Worm (Caenorhabditis elegans) whole organism, L2 larva: ENCODE results near the gene puf-6.
A peak's percentile ranks its signal among the peaks of the same experiment; 100 is the strongest.

Experiments used
- C34F6.9 ChIP-seq: fragments of 150-350 bp; optimal IDR thresholded peaks from 2 replicates; lab custom pipeline; 2014; ENCODE audit warnings: missing biosample characterization, missing genetic modification characterization
- F13H6.1 ChIP-seq: sonication (generic microtip); optimal IDR thresholded peaks from 2 replicates; lab custom pipeline; 2016; ENCODE audit warnings: missing genetic modification characterization, missing compliant biosample characterization
- Y55F3AM.14 ChIP-seq: fragments of 200-800 bp; sonication (Bioruptor generic); optimal IDR thresholded peaks from 2 replicates; lab custom pipeline; 2018; ENCODE audit warnings: mild to moderate bottlenecking, missing genetic modification characterization, missing compliant biosample characterization
- ZK546.5 ChIP-seq: sonication (generic microtip); optimal IDR thresholded peaks from 2 replicates; lab custom pipeline; 2017; ENCODE audit warnings: missing biosample characterization, missing genetic modification characterization
- alr-1 ChIP-seq: fragments of 150-350 bp; optimal IDR thresholded peaks from 2 replicates; lab custom pipeline; 2014; ENCODE audit warnings: missing biosample characterization, missing genetic modification characterization
- aly-2 ChIP-seq: fragments of 150-350 bp; optimal IDR thresholded peaks from 2 replicates; lab custom pipeline; 2014; ENCODE audit warnings: missing biosample characterization, missing genetic modification characterization
- ama-1 ChIP-seq: fragments of 150-350 bp; optimal IDR thresholded peaks from 2 replicates; lab custom pipeline; 2018; ENCODE audit warnings: inconsistent platforms
- blmp-1 ChIP-seq: sonication (generic microtip); optimal IDR thresholded peaks from 2 replicates; lab custom pipeline; 2017; ENCODE audit warnings: missing genetic modification characterization, mild to moderate bottlenecking, missing compliant biosample characterization, antibody characterized with exemption, moderate library complexity; ENCODE audit not compliant: insufficient read depth
- ceh-16 ChIP-seq: fragments of 150-350 bp; optimal IDR thresholded peaks from 2 replicates; lab custom pipeline; 2014; ENCODE audit warnings: missing biosample characterization, missing genetic modification characterization
- ceh-82 ChIP-seq: fragments of 150-350 bp; optimal IDR thresholded peaks from 2 replicates; lab custom pipeline; 2014; ENCODE audit warnings: missing biosample characterization, missing genetic modification characterization
- crh-2 ChIP-seq: sonication (generic microtip); optimal IDR thresholded peaks from 2 replicates; lab custom pipeline; 2017; ENCODE audit warnings: missing biosample characterization, missing genetic modification characterization
- dmd-4 ChIP-seq: sonication (generic microtip); optimal IDR thresholded peaks from 2 replicates; lab custom pipeline; 2017; ENCODE audit warnings: missing biosample characterization, missing genetic modification characterization
- elt-1 ChIP-seq: fragments of 150-350 bp; optimal IDR thresholded peaks from 2 replicates; lab custom pipeline; 2014; ENCODE audit warnings: missing biosample characterization, missing genetic modification characterization
- fos-1 ChIP-seq: fragments of 150-350 bp; optimal IDR thresholded peaks from 2 replicates; lab custom pipeline; 2014; ENCODE audit warnings: missing biosample characterization, missing genetic modification characterization
- gmeb-1 ChIP-seq: fragments of 150-350 bp; optimal IDR thresholded peaks from 2 replicates; lab custom pipeline; 2014; ENCODE audit warnings: missing biosample characterization, missing genetic modification characterization
- lin-11 ChIP-seq: fragments of 150-350 bp; sonication (generic microtip); optimal IDR thresholded peaks from 2 replicates; lab custom pipeline; 2014; ENCODE audit warnings: missing biosample characterization, missing genetic modification characterization, inconsistent platforms, mixed read lengths
- lin-13 ChIP-seq: fragments of 150-350 bp; optimal IDR thresholded peaks from 2 replicates; lab custom pipeline; 2014; ENCODE audit warnings: missing biosample characterization, missing genetic modification reagents, missing genetic modification characterization
- lin-39 ChIP-seq: fragments of 150-350 bp; optimal IDR thresholded peaks from 2 replicates; lab custom pipeline; 2014; ENCODE audit warnings: missing biosample characterization, missing genetic modification reagents, missing genetic modification characterization
- lsy-2 ChIP-seq, 2 experiments: fragments of 150-350 bp in 1 of 2; sonication (generic microtip) in 1 of 2; optimal IDR thresholded peaks; 2 replicates each; lab custom pipeline; 2014 to 2017; ENCODE audit warnings: missing biosample characterization in 2 of 2, missing genetic modification characterization in 2 of 2
- mab-5 ChIP-seq: fragments of 150-350 bp; optimal IDR thresholded peaks from 2 replicates; lab custom pipeline; 2014; ENCODE audit warnings: missing biosample characterization, missing genetic modification characterization
- mdl-1 ChIP-seq, 2 experiments: fragments of 150-350 bp in 1 of 2; sonication (generic microtip) in 1 of 2; optimal IDR thresholded peaks; 2 replicates each; lab custom pipeline; 2017; ENCODE audit warnings: missing biosample characterization in 2 of 2, missing genetic modification characterization in 2 of 2
- nhr-10 ChIP-seq: sonication (generic microtip); optimal IDR thresholded peaks from 2 replicates; lab custom pipeline; 2017; ENCODE audit warnings: missing biosample characterization, missing genetic modification characterization
- nhr-11 ChIP-seq: fragments of 150-350 bp; optimal IDR thresholded peaks from 2 replicates; lab custom pipeline; 2014; ENCODE audit warnings: missing biosample characterization, missing genetic modification characterization
- nhr-12 ChIP-seq: fragments of 150-350 bp; optimal IDR thresholded peaks from 2 replicates; lab custom pipeline; 2014; ENCODE audit warnings: missing biosample characterization, missing genetic modification characterization
- nhr-21 ChIP-seq: fragments of 150-350 bp; optimal IDR thresholded peaks from 2 replicates; lab custom pipeline; 2014; ENCODE audit warnings: missing biosample characterization, missing genetic modification characterization
- nhr-23 ChIP-seq: fragments of 150-350 bp; optimal IDR thresholded peaks from 2 replicates; lab custom pipeline; 2014; ENCODE audit warnings: missing biosample characterization, missing genetic modification reagents, missing genetic modification characterization
- nhr-237 ChIP-seq: fragments of 150-350 bp; optimal IDR thresholded peaks from 2 replicates; lab custom pipeline; 2014; ENCODE audit warnings: missing biosample characterization, missing genetic modification characterization
- nhr-25 ChIP-seq: fragments of 150-350 bp; sonication (generic microtip); optimal IDR thresholded peaks from 3 replicates; lab custom pipeline; 2014; ENCODE audit warnings: missing biosample characterization, missing genetic modification characterization
- nhr-6 ChIP-seq: fragments of 150-350 bp; optimal IDR thresholded peaks from 2 replicates; lab custom pipeline; 2014; ENCODE audit warnings: missing biosample characterization, missing genetic modification characterization
- nhr-77 ChIP-seq: fragments of 150-350 bp; optimal IDR thresholded peaks from 2 replicates; lab custom pipeline; 2014; ENCODE audit warnings: missing biosample characterization, missing genetic modification characterization
- sem-4 ChIP-seq: fragments of 150-350 bp; optimal IDR thresholded peaks from 2 replicates; lab custom pipeline; 2014; ENCODE audit warnings: missing biosample characterization, missing genetic modification reagents, missing genetic modification characterization
- skn-1 ChIP-seq: sonication (generic microtip); optimal IDR thresholded peaks from 2 replicates; lab custom pipeline; 2017; ENCODE audit warnings: missing biosample characterization, missing genetic modification characterization
- sma-3 ChIP-seq: sonication (generic microtip); optimal IDR thresholded peaks from 2 replicates; lab custom pipeline; 2016; ENCODE audit warnings: missing genetic modification reagents, missing genetic modification characterization, missing compliant biosample characterization
- sma-9 ChIP-seq, 2 experiments: fragments of 150-350 bp in 1 of 2; sonication (generic microtip) in 1 of 2; optimal IDR thresholded peaks; 2 replicates each; lab custom pipeline; 2014 to 2016; ENCODE audit warnings: missing genetic modification characterization in 2 of 2, mild to moderate bottlenecking in 1 of 2, missing biosample characterization in 1 of 2, missing compliant biosample characterization in 1 of 2, missing genetic modification reagents in 1 of 2, moderate library complexity in 1 of 2
- snpc-4 ChIP-seq: fragments of 150-350 bp; optimal IDR thresholded peaks from 2 replicates; lab custom pipeline; 2014; ENCODE audit warnings: missing biosample characterization, missing genetic modification characterization
- unc-55 ChIP-seq: fragments of 150-350 bp; sonication (generic microtip); optimal IDR thresholded peaks from 3 replicates; lab custom pipeline; 2014; ENCODE audit warnings: missing biosample characterization, missing genetic modification reagents, missing genetic modification characterization
- zag-1 ChIP-seq: fragments of 150-350 bp; optimal IDR thresholded peaks from 2 replicates; lab custom pipeline; 2014; ENCODE audit warnings: missing biosample characterization, missing genetic modification characterization
- ztf-1 ChIP-seq: fragments of 200-800 bp; sonication (Bioruptor generic); conservative IDR thresholded peaks from 2 replicates; pipeline ENCODE4 v1.3.6; 2022; ENCODE audit warnings: missing genetic modification characterization, missing compliant biosample characterization
- ztf-4 ChIP-seq: fragments of 150-350 bp; optimal IDR thresholded peaks from 2 replicates; lab custom pipeline; 2014; ENCODE audit warnings: missing biosample characterization, missing genetic modification characterization

The puf-6 gene

ce11 chrII:13007717-13008461 is 35.4 kb downstream of the puf-6 start, which contains the start of gene oig-2:
Gene oig-2, minus strand, starts transcription at chrII:13008164.
- TF ChIP-seq ceh-16 (tag; lab: Kevin White, UChicago) (no peak), nhr-11 (tag; lab: Kevin White, UChicago) (no peak), ztf-1 (GFP tag; lab: Robert Waterston, UW) (no peak), zag-1 (no peak), nhr-10 (no peak), aly-2 (no peak), ZK546.5 (tag; lab: Kevin White, UChicago) (no peak), sma-9 (GFP tag; optimal IDR thresholded peaks at IDR 0.05; lab: Kevin White, UChicago) (peak; percentile 22), sma-9 (tag; optimal IDR thresholded peaks at IDR 0.05; lab: Kevin White, UChicago) (no peak), blmp-1 (peak; percentile 25), fos-1 (tag; lab: Kevin White, UChicago) (no peak), lsy-2 (tag; optimal IDR thresholded peaks at IDR 0.05; lab: Kevin White, UChicago) (peak in 1 of 2 experiments; percentile 11), sem-4 (tag; lab: Kevin White, UChicago) (no peak)

- TF ChIP-seq nhr-77 (tag; lab: Kevin White, UChicago) (no peak), nhr-21 (tag; lab: Kevin White, UChicago) (peak; percentile 56), C34F6.9 (tag; lab: Kevin White, UChicago) (no peak), alr-1 (tag; lab: Kevin White, UChicago) (no peak), gmeb-1 (tag; lab: Kevin White, UChicago) (no peak), F13H6.1 (no peak), fos-1 (tag; lab: Kevin White, UChicago) (peak; percentile 17), crh-2 (tag; lab: Kevin White, UChicago) (peak; percentile 74), sma-9 (GFP tag; optimal IDR thresholded peaks at IDR 0.05; lab: Kevin White, UChicago) (peak; percentile 82), sma-9 (tag; optimal IDR thresholded peaks at IDR 0.05; lab: Kevin White, UChicago) (no peak), sem-4 (tag; lab: Kevin White, UChicago) (no peak), mdl-1 (tag; optimal IDR thresholded peaks at IDR 0.05; lab: Kevin White, UChicago) (no peak), nhr-12 (tag; lab: Kevin White, UChicago) (no peak), ZK546.5 (tag; lab: Kevin White, UChicago) (no peak), lin-39 (tag; lab: Kevin White, UChicago) (no peak), lin-11 (tag; lab: Kevin White, UChicago) (no peak), skn-1 (no peak), ceh-82 (no peak), nhr-11 (tag; lab: Kevin White, UChicago) (no peak), lin-13 (GFP tag; lab: Kevin White, UChicago) (no peak), ama-1 (lab: Kevin White, UChicago) (no peak), lsy-2 (tag; optimal IDR thresholded peaks at IDR 0.05; lab: Kevin White, UChicago) (peak in 1 of 2 experiments; percentile 36), dmd-4 (tag; lab: Kevin White, UChicago) (no peak), ztf-4 (tag; lab: Kevin White, UChicago) (no peak), mab-5 (tag; lab: Kevin White, UChicago) (no peak), sma-3 (GFP tag; lab: Kevin White, UChicago) (peak; percentile 23), nhr-6 (tag; lab: Kevin White, UChicago) (no peak), unc-55 (GFP tag; lab: Kevin White, UChicago) (no peak), nhr-237 (tag; lab: Kevin White, UChicago) (no peak), aly-2 (no peak), blmp-1 (peak; percentile 27), nhr-25 (tag; lab: Kevin White, UChicago) (peak; percentile 26), ztf-1 (GFP tag; lab: Robert Waterston, UW) (no peak)
- TF ChIP-seq, all 48 proteins: peak for 8
These were observed 37.0 kb downstream of the puf-6 start for ce11 chrII:13006283-13006682.

DNA sequence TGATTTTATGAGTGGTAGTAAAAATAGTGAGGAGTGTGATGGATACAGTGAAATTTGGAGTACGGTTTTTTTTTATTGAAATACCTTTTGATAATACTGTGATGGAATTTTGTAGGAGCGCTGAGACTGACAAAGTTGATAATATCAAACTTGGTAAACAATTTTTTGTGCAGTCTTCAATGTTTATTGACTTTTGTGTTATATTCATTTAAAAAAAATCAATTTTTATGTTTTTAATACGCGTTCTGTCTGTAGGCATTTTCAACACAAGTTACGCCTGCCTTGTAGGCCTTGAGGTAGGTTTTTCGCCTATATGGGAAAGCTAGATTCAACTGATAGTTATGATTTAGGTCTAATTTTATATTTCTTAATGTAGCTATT is 38.4 kb downstream of the puf-6 start:
- TF ChIP-seq dmd-4 (tag; lab: Kevin White, UChicago) (no peak), nhr-23 (tag; lab: Kevin White, UChicago) (no peak), ama-1 (lab: Kevin White, UChicago) (no peak), snpc-4 (tag; lab: Kevin White, UChicago) (no peak), Y55F3AM.14 (GFP tag; lab: Kevin White, UChicago) (no peak), zag-1 (no peak), nhr-21 (tag; lab: Kevin White, UChicago) (no peak), elt-1 (no peak)
